Fruit fly (Drosophila melanogaster): Measurements from ENCODE around the gene Nepl6.
A peak's percentile ranks its signal among the peaks of the same experiment; 100 is the strongest.

Nepl6 gene

dm6 chr2L:6367478-6367932 is 17.8 kb downstream of the Nepl6 start, which contains the start of gene Nepl4:
Nepl4 (plus strand) TSS chr2L:6367882.
- peak; percentile 82 for TF ChIP-seq noc (tag; optimal IDR thresholded peaks at IDR 0.05)

- no peak for TF ChIP-seq noc (tag; optimal IDR thresholded peaks at IDR 0.05)
Measured at dm6 chr2L:6366924-6367323, 18.4 kb downstream of the Nepl6 start.

dm6 chr2L:6360059-6360458 is 25.3 kb downstream of the Nepl6 start:
- no peak for TF ChIP-seq noc (tag; optimal IDR thresholded peaks at IDR 0.05)

dm6 chr2L:6358218-6358617 is 27.1 kb downstream of the Nepl6 start, which contains the start of gene CG9500:
CG9500 (minus strand) TSS chr2L:6358318.
- no peak for TF ChIP-seq noc (tag; optimal IDR thresholded peaks at IDR 0.05)

dm6 chr2L:6356686-6357362 is 28.5 kb downstream of the Nepl6 start:
- no peak for TF ChIP-seq noc (tag; optimal IDR thresholded peaks at IDR 0.05)

dm6 chr2L:6356134-6356533 is 29.2 kb downstream of the Nepl6 start:
- no peak for TF ChIP-seq noc (tag; optimal IDR thresholded peaks at IDR 0.05)

dm6 chr2L:6354656-6355055 is 30.7 kb downstream of the Nepl6 start, which contains the start of gene ppk14:
ppk14 (plus strand) TSS chr2L:6354956.
- TF ChIP-seq noc (tag; optimal IDR thresholded peaks at IDR 0.05): no peak

- TF ChIP-seq noc (tag; optimal IDR thresholded peaks at IDR 0.05): no peak
Measured at dm6 chr2L:6354231-6354630, 31.1 kb downstream of the Nepl6 start, which contains the start of gene ppk7. ppk7 (minus strand) TSS chr2L:6354331.

- TF ChIP-seq noc (tag; optimal IDR thresholded peaks at IDR 0.05): peak; percentile 98
Measured at dm6 chr2L:6351809-6352182, 33.5 kb downstream of the Nepl6 start.

- peak; percentile 97 for TF ChIP-seq noc (tag; optimal IDR thresholded peaks at IDR 0.05)
Measured at dm6 chr2L:6350984-6351808, 34.1 kb downstream of the Nepl6 start, which contains the start of gene CG9498. CG9498 (minus strand) TSS chr2L:6351034.

- TF ChIP-seq noc (tag; optimal IDR thresholded peaks at IDR 0.05): no peak
Measured at dm6 chr2L:6348327-6348726, 37.0 kb downstream of the Nepl6 start, which contains the start of gene CG9497. CG9497 (minus strand) TSS chr2L:6348427.

dm6 chr2L:6343084-6343873 is 42.0 kb downstream of the Nepl6 start:
- peak; percentile 47 for TF ChIP-seq noc (tag; optimal IDR thresholded peaks at IDR 0.05)

- TF ChIP-seq noc (tag; optimal IDR thresholded peaks at IDR 0.05): no peak
Measured at dm6 chr2L:6341246-6341645, 44.1 kb downstream of the Nepl6 start.

- no peak for TF ChIP-seq noc (tag; optimal IDR thresholded peaks at IDR 0.05)
Measured at dm6 chr2L:6340222-6340725, 45.0 kb downstream of the Nepl6 start.

dm6 chr2L:6339010-6339897 is 46.1 kb downstream of the Nepl6 start:
- TF ChIP-seq noc (tag; optimal IDR thresholded peaks at IDR 0.05): peak; percentile 54

All from whole organism, larva.